Fruit fly (Drosophila melanogaster) S2 (cell line): ENCODE results near the gene NPF.

Source experiments
- CG8478 ChIP-seq: fragments of >200 bp; optimal IDR thresholded peaks from 2 replicates; lab custom pipeline; 2018
- CTCF ChIP-seq, 2 experiments: fragments of >200 bp; optimal IDR thresholded peaks; 2 replicates each; lab custom pipeline; 2018

NPF gene

dm6 chr3R:16647716-16648016, 38.6 kb downstream of the NPF start:
- TF ChIP-seq CTCF (optimal IDR thresholded peaks at IDR 0.05; lab: Kevin White, UChicago) (no peak), CG8478 (lab: Kevin White, UChicago) (no peak)

DNA sequence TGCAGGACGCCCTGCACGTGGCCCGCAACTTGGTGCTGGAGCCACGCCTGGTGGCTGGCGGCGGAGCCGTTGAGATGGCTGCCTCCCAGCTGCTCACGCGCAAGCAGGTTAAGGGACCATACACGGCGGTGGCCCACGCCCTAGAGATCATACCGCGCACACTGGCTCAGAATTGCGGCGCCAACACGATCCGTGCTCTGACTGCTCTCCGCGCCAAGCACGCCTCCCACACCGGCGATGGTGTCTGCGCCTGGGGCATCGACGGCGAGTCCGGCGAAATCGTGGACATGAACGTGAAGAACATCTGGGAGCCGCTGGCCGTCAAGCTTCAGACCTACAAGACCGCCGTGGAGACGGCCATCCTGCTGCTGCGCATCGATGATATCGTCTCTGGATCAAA, 40.3 kb downstream of the NPF start:
- TF ChIP-seq CTCF (optimal IDR thresholded peaks at IDR 0.05; lab: Kevin White, UChicago) (peak in 1 of 2 experiments; percentile 13), CG8478 (lab: Kevin White, UChicago) (no peak)

DNA sequence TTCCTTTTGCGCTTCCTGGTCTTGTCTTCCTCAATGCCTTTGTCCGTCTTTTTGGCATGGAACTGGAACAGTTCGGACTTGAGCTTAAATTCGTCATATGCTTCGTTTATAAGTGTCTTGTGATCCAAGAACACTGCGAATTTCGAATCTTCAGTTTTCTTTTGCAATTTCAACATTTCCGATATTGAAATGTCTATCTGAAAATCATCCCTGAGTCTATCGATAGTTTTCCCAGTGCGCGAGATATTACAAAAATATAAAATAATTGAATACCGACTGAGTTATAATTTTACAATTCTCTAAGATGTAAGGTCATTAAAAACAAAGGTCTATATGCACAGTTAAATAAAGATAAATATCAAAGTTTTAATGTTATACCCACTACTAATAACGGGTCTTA, 41.9 kb downstream of the NPF start, which contains the start of gene Mettl4:
Gene Mettl4 (minus strand): TSS at position 208 of the 400 bp plus-strand sequence.
- no peak for TF ChIP-seq CG8478 (lab: Kevin White, UChicago)
- no peak for TF ChIP-seq CTCF (optimal IDR thresholded peaks at IDR 0.05; lab: Kevin White, UChicago)

- TF ChIP-seq CG8478 (lab: Kevin White, UChicago) (no peak), CTCF (optimal IDR thresholded peaks at IDR 0.05; lab: Kevin White, UChicago) (no peak)
Measured at dm6 chr3R:16652091-16652490, 43.1 kb downstream of the NPF start, which contains the start of gene CG14907. CG14907 (minus strand) TSS chr3R:16652319.

- TF ChIP-seq CTCF (optimal IDR thresholded peaks at IDR 0.05; lab: Kevin White, UChicago): no peak
- TF ChIP-seq CG8478 (lab: Kevin White, UChicago): no peak
Measured at dm6 chr3R:16655000-16655493, 46.0 kb downstream of the NPF start.

DNA sequence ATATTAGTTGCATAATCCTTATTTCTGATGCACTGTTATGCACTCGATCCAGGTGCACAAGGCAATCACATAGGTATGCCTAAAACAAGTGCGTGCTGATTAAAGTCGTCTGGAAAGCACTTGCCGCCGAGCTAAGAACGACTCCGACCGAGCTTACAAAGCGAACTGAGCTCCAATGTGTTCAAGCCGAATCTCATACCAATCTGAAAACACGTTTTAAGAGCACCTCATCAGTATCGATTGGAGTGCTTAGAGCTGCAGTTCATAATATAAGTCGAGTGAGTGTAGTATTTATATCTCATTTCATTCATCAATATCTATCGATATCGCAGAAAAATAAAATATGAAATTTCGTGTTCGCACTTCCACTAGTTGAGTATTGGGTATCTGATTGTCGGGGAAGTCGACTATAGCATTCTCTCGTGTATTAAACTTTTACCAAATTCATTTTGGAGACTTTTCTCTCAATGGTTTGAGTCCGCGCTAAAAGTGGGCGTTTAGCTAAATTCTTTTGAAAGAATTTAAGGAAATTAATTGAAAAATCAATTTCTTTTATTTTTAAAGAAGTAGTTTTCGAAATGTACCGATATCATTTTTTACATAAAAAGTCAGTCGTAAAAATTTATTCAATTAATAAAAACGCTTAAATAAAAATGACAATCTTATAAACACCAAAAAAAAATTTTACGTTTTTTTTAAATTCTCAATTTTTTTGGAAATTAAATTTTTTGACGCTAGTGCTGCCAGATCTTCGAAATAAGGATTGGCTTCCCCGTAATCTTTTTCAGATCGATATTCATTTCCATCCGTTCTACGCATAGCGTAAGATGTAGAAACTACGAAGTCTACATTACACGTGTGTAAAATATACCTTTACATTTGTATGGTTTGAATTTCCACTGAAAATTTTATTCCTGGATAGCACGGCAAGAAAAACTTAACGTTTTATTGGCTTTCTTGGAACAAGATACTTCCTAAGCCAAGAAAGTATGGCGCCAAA, 46.8 kb downstream of the NPF start, which contains the start of gene modSP:
Gene modSP (minus strand): TSS at position 169 of the 1,000 bp plus-strand sequence.
- TF ChIP-seq CG8478 (lab: Kevin White, UChicago): no peak
- peak; percentile 70 to 84 for TF ChIP-seq CTCF (optimal IDR thresholded peaks at IDR 0.05; lab: Kevin White, UChicago)
